Worm (Caenorhabditis elegans) whole organism, young adult: ENCODE data around the gene cwp-4.

Experiments
- B0035.1 ChIP-seq: sonication (generic microtip); optimal IDR thresholded peaks from 2 replicates; lab custom pipeline; 2016; ENCODE audit warnings: missing genetic modification characterization, mild to moderate bottlenecking, missing compliant biosample characterization, missing genotype, missing genetic modification reagents
- B0336.3 ChIP-seq: fragments of 200-800 bp; sonication (Bioruptor generic); IDR thresholded peaks from 2 replicates; pipeline ENCODE4 v1.3.6; 2022; ENCODE audit warnings: missing genetic modification characterization, missing compliant biosample characterization
- F22D6.2 ChIP-seq: sonication (generic microtip); optimal IDR thresholded peaks from 2 replicates; lab custom pipeline; 2016; ENCODE audit warnings: mild to moderate bottlenecking, missing genetic modification characterization, missing compliant biosample characterization
- F23B12.7 ChIP-seq: sonication (generic microtip); optimal IDR thresholded peaks from 2 replicates; lab custom pipeline; 2017; ENCODE audit warnings: missing genetic modification characterization, mild to moderate bottlenecking, missing compliant biosample characterization, antibody characterized with exemption, moderate library complexity; ENCODE audit not compliant: insufficient read depth
- F37B4.10 ChIP-seq: fragments of 200-800 bp; sonication (Bioruptor generic); IDR thresholded peaks from 2 replicates; pipeline ENCODE4 v1.3.6; 2022; ENCODE audit warnings: missing genetic modification characterization, missing compliant biosample characterization
- F52B5.7 ChIP-seq: sonication (generic microtip); optimal IDR thresholded peaks from 2 replicates; lab custom pipeline; 2016; ENCODE audit warnings: mild to moderate bottlenecking, missing genetic modification characterization, missing compliant biosample characterization
- K11D2.4 ChIP-seq: fragments of 200-800 bp; sonication (Bioruptor generic); IDR thresholded peaks from 2 replicates; pipeline ENCODE4 v1.3.6; 2022; ENCODE audit warnings: missing genetic modification reagents, missing genetic modification characterization, missing compliant biosample characterization
- T26A5.8 ChIP-seq: sonication (generic microtip); optimal IDR thresholded peaks from 2 replicates; lab custom pipeline; 2016; ENCODE audit warnings: missing genetic modification characterization, missing compliant biosample characterization
- Y53G8AR.9 ChIP-seq: fragments of 200-800 bp; sonication (Bioruptor generic); conservative IDR thresholded peaks from 2 replicates; pipeline ENCODE4 v1.3.6; 2022; ENCODE audit warnings: missing genetic modification reagents, missing genetic modification characterization, missing compliant biosample characterization
- Y67H2A.10 ChIP-seq: fragments of 200-800 bp; sonication (Bioruptor generic); conservative IDR thresholded peaks from 2 replicates; pipeline ENCODE4 v1.3.6; 2022; ENCODE audit warnings: missing genetic modification reagents, missing genetic modification characterization, missing compliant biosample characterization
- atf-7 ChIP-seq: sonication (generic microtip); optimal IDR thresholded peaks from 2 replicates; lab custom pipeline; 2017; ENCODE audit warnings: mild to moderate bottlenecking, missing genetic modification characterization, missing compliant biosample characterization
- athp-1 ChIP-seq: sonication (generic microtip); optimal IDR thresholded peaks from 2 replicates; lab custom pipeline; 2017; ENCODE audit warnings: mild to moderate bottlenecking, missing genetic modification characterization, missing compliant biosample characterization
- bed-2 ChIP-seq: fragments of 200-800 bp; sonication (Bioruptor generic); IDR thresholded peaks from 2 replicates; pipeline ENCODE4 v1.3.6; 2022; ENCODE audit warnings: missing genetic modification reagents, missing genetic modification characterization, missing compliant biosample characterization
- cebp-1 ChIP-seq, 2 experiments: fragments of 200-800 bp in 1 of 2; sonication (Bioruptor generic) in 1 of 2; sonication (generic microtip) in 1 of 2; IDR thresholded peaks in 1 of 2; optimal IDR thresholded peaks in 1 of 2; 2 replicates each; pipeline versions ENCODE4 v1.3.6 to Lab custom; 2017 to 2022; ENCODE audit warnings: missing compliant biosample characterization in 2 of 2, missing genetic modification characterization in 2 of 2, mild to moderate bottlenecking in 1 of 2, missing genetic modification reagents in 1 of 2, moderate library complexity in 1 of 2
- ceh-40 ChIP-seq: fragments of 200-800 bp; sonication (Bioruptor generic); IDR thresholded peaks from 2 replicates; pipeline ENCODE4 v1.3.6; 2022; ENCODE audit warnings: missing genetic modification characterization, missing compliant biosample characterization
- ceh-79 ChIP-seq: sonication (generic microtip); optimal IDR thresholded peaks from 2 replicates; lab custom pipeline; 2017; ENCODE audit warnings: mild to moderate bottlenecking, missing genetic modification characterization, missing compliant biosample characterization
- die-1 ChIP-seq: sonication (generic microtip); optimal IDR thresholded peaks from 2 replicates; lab custom pipeline; 2016; ENCODE audit warnings: missing genotype, mild to moderate bottlenecking, missing genetic modification characterization, missing compliant biosample characterization
- dpff-1 ChIP-seq: sonication (generic microtip); optimal IDR thresholded peaks from 2 replicates; lab custom pipeline; 2017; ENCODE audit warnings: mild to moderate bottlenecking, missing genetic modification characterization, missing compliant biosample characterization
- dpl-1 ChIP-seq: fragments of 150-350 bp; optimal IDR thresholded peaks from 2 replicates; lab custom pipeline; 2014; ENCODE audit warnings: missing biosample characterization, missing genetic modification reagents, missing genetic modification characterization
- egl-44 ChIP-seq: fragments of 200-800 bp; sonication (Bioruptor generic); IDR thresholded peaks from 2 replicates; pipeline ENCODE4 v1.3.6; 2022; ENCODE audit warnings: missing genetic modification reagents, missing genetic modification characterization, missing compliant biosample characterization
- egrh-3 ChIP-seq: fragments of 200-800 bp; sonication (Bioruptor generic); IDR thresholded peaks from 2 replicates; pipeline ENCODE4 v1.3.6; 2022; ENCODE audit warnings: missing genetic modification reagents, missing genetic modification characterization, missing compliant biosample characterization
- hmg-20 ChIP-seq: fragments of 200-800 bp; sonication (Bioruptor generic); IDR thresholded peaks from 2 replicates; pipeline ENCODE4 v1.3.6; 2022; ENCODE audit warnings: missing genetic modification reagents, missing genetic modification characterization, missing compliant biosample characterization
- hsf-1 ChIP-seq: fragments of 200-800 bp; sonication (Bioruptor generic); IDR thresholded peaks from 2 replicates; pipeline ENCODE4 v1.3.6; 2022; ENCODE audit warnings: missing genetic modification reagents, missing genetic modification characterization, missing compliant biosample characterization
- lin-54 ChIP-seq: fragments of 200-800 bp; sonication (Bioruptor generic); optimal IDR thresholded peaks from 2 replicates; lab custom pipeline; 2018; ENCODE audit warnings: mild to moderate bottlenecking, missing genetic modification characterization, missing compliant biosample characterization
- lsy-27 ChIP-seq: sonication (generic microtip); optimal IDR thresholded peaks from 2 replicates; lab custom pipeline; 2017; ENCODE audit warnings: missing genetic modification characterization, mild to moderate bottlenecking, missing compliant biosample characterization, antibody characterized with exemption, missing genotype, borderline replicate concordance; ENCODE audit not compliant: insufficient read depth
- madf-10 ChIP-seq: sonication (generic microtip); optimal IDR thresholded peaks from 2 replicates; lab custom pipeline; 2016; ENCODE audit warnings: mild to moderate bottlenecking, missing genetic modification characterization, missing compliant biosample characterization
- madf-6 ChIP-seq: fragments of 200-800 bp; sonication (Bioruptor generic); IDR thresholded peaks from 2 replicates; pipeline ENCODE4 v1.3.6; 2022; ENCODE audit warnings: missing genetic modification reagents, missing genetic modification characterization, missing compliant biosample characterization
- mcd-1 ChIP-seq: fragments of 200-800 bp; sonication (Bioruptor generic); IDR thresholded peaks from 2 replicates; pipeline ENCODE4 v1.3.6; 2022; ENCODE audit warnings: missing genetic modification reagents, missing genetic modification characterization, missing compliant biosample characterization
- mel-28 ChIP-seq: sonication (generic microtip); optimal IDR thresholded peaks from 2 replicates; lab custom pipeline; 2016; ENCODE audit warnings: borderline replicate concordance, mild to moderate bottlenecking, missing genetic modification characterization, missing compliant biosample characterization
- nhr-120 ChIP-seq: fragments of 200-800 bp; sonication (Bioruptor generic); IDR thresholded peaks from 2 replicates; pipeline ENCODE4 v1.3.6; 2022; ENCODE audit warnings: missing genetic modification characterization, missing compliant biosample characterization
- nhr-80 ChIP-seq: sonication (generic microtip); optimal IDR thresholded peaks from 2 replicates; lab custom pipeline; 2016; ENCODE audit warnings: missing genetic modification characterization, missing compliant biosample characterization
- pha-4 ChIP-seq: fragments of 150-350 bp; sonication (generic microtip); optimal IDR thresholded peaks from 2 replicates; lab custom pipeline; 2014; ENCODE audit warnings: missing biosample characterization, missing genetic modification reagents, missing genetic modification characterization
- rcor-1 ChIP-seq: fragments of 200-800 bp; sonication (Bioruptor generic); IDR thresholded peaks from 2 replicates; pipeline ENCODE4 v1.3.6; 2022; ENCODE audit warnings: missing genetic modification reagents, missing genetic modification characterization, missing compliant biosample characterization
- repo-1 ChIP-seq: sonication (generic microtip); optimal IDR thresholded peaks from 2 replicates; lab custom pipeline; 2017; ENCODE audit warnings: mild to moderate bottlenecking, missing genetic modification characterization, missing compliant biosample characterization
- sdz-38 ChIP-seq: sonication (generic microtip); optimal IDR thresholded peaks from 2 replicates; lab custom pipeline; 2016; ENCODE audit warnings: missing genotype, missing genetic modification characterization, missing compliant biosample characterization
- sea-2 ChIP-seq: fragments of 200-800 bp; sonication (Bioruptor generic); IDR thresholded peaks from 2 replicates; pipeline ENCODE4 v1.3.6; 2022; ENCODE audit warnings: missing genetic modification characterization, missing compliant biosample characterization
- snpc-1.3 ChIP-seq: sonication (generic microtip); optimal IDR thresholded peaks from 2 replicates; lab custom pipeline; 2017; ENCODE audit warnings: missing genetic modification characterization, mild to moderate bottlenecking, missing compliant biosample characterization, antibody characterized with exemption, moderate library complexity, missing genotype, missing genetic modification reagents; ENCODE audit not compliant: insufficient read depth
- tbp1 ChIP-seq: fragments of 200-800 bp; sonication (Bioruptor generic); optimal IDR thresholded peaks from 2 replicates; lab custom pipeline; 2018; ENCODE audit warnings: mild to moderate bottlenecking, missing genetic modification characterization, missing compliant biosample characterization
- tlf-1 ChIP-seq: fragments of 200-800 bp; sonication (Bioruptor generic); optimal IDR thresholded peaks from 2 replicates; lab custom pipeline; 2018; ENCODE audit warnings: mild to moderate bottlenecking, missing genetic modification characterization, missing compliant biosample characterization
- xnd-1 ChIP-seq: sonication (generic microtip); optimal IDR thresholded peaks from 2 replicates; lab custom pipeline; 2016; ENCODE audit warnings: missing genotype, missing genetic modification reagents, missing genetic modification characterization, missing compliant biosample characterization
- ztf-28 ChIP-seq: fragments of 200-800 bp; sonication (Bioruptor generic); IDR thresholded peaks from 2 replicates; pipeline ENCODE4 v1.3.6; 2022; ENCODE audit warnings: missing genetic modification reagents, missing genetic modification characterization, missing compliant biosample characterization
- ztf-3 ChIP-seq: fragments of 200-800 bp; sonication (Bioruptor generic); optimal IDR thresholded peaks from 2 replicates; lab custom pipeline; 2018; ENCODE audit warnings: mild to moderate bottlenecking, missing genetic modification characterization, missing compliant biosample characterization
- ztf-6 ChIP-seq: fragments of 200-800 bp; sonication (Bioruptor generic); IDR thresholded peaks from 2 replicates; pipeline ENCODE4 v1.3.6; 2022; ENCODE audit warnings: missing genetic modification reagents, missing genetic modification characterization, missing compliant biosample characterization

cwp-4 gene

DNA sequence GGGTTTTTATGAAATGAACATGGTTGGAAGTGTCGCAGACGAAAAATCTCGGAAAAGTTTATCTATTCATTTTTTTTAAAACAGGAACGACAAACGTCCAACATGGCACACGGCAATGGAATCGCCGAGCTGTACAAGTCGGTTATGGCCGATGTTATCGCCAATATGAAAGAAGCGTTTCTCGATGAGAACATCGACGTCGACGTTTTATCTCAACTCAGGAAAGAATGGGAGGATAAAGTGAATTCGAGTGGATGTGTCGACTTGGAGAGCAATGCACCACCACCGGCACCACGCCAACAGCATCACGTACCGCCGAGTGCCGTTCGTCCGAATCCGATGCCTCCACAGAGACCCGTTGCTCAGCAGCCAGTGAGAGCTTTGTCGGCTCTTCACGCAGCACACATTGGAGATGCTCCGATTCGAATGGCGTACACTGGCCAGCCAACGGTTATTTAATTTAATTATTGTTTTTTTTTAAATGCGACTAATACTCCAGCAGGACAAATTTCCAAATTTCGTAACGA is 3.3 kb upstream of the cwp-4 start (continued):
- no peak for TF ChIP-seq hsf-1 (GFP tag; lab: Robert Waterston, UW)
- no peak for TF ChIP-seq lsy-27 (tag; lab: Kevin White, UChicago)
- no peak for TF ChIP-seq dpff-1 (tag; lab: Kevin White, UChicago)
- TF ChIP-seq Y67H2A.10 (GFP tag; lab: Robert Waterston, UW), result no peak
- no peak for TF ChIP-seq ztf-28 (GFP tag; lab: Robert Waterston, UW)
- peak; percentile 33; the same call in 1 of the 2 replicates for TF ChIP-seq egl-44 (GFP tag; lab: Robert Waterston, UW)
- TF ChIP-seq B0035.1 (tag; lab: Kevin White, UChicago), result no peak
- no peak for TF ChIP-seq sea-2 (GFP tag; lab: Robert Waterston, UW)
- no peak for TF ChIP-seq F52B5.7 (tag; lab: Kevin White, UChicago)
- no peak for TF ChIP-seq tbp1 (GFP tag; lab: Kevin White, UChicago)
- no peak for TF ChIP-seq rcor-1 (GFP tag; lab: Robert Waterston, UW)
- no peak for TF ChIP-seq dpl-1 (GFP tag; lab: Kevin White, UChicago)
- TF ChIP-seq snpc-1.3 (tag; lab: Kevin White, UChicago), result no peak
- TF ChIP-seq K11D2.4 (GFP tag; lab: Robert Waterston, UW), result 0 out of 2 replicates have a peak, but pooled peaks have one; percentile 16
- no peak for TF ChIP-seq athp-1
- no peak for TF ChIP-seq tlf-1 (GFP tag; lab: Kevin White, UChicago)
- TF ChIP-seq T26A5.8 (tag; lab: Kevin White, UChicago), result no peak
- TF ChIP-seq madf-6, result no peak
- TF ChIP-seq nhr-120 (GFP tag; lab: Robert Waterston, UW), result no peak
- TF ChIP-seq pha-4 (tag; lab: Kevin White, UChicago), result no peak
- no peak for TF ChIP-seq lin-54
- TF ChIP-seq F37B4.10 (GFP tag; lab: Robert Waterston, UW), result no peak
- TF ChIP-seq mcd-1 (GFP tag; lab: Robert Waterston, UW), result 0 out of 2 replicates have a peak, but pooled peaks have one; percentile 21
- TF ChIP-seq ztf-6 (GFP tag; lab: Robert Waterston, UW), result no peak
- no peak for TF ChIP-seq ceh-40 (GFP tag; lab: Robert Waterston, UW)
- TF ChIP-seq F22D6.2 (tag; lab: Kevin White, UChicago), result no peak
- no peak for TF ChIP-seq F23B12.7 (tag; lab: Kevin White, UChicago)
- TF ChIP-seq ztf-3 (GFP tag; lab: Kevin White, UChicago), result no peak
- TF ChIP-seq bed-2 (GFP tag; lab: Robert Waterston, UW), result no peak
- no peak for TF ChIP-seq mel-28 (tag; lab: Kevin White, UChicago)
- TF ChIP-seq B0336.3 (GFP tag; lab: Robert Waterston, UW), result no peak
- TF ChIP-seq egrh-3 (GFP tag; lab: Robert Waterston, UW), result no peak; the same call in 1 of the 2 replicates
- TF ChIP-seq sdz-38 (tag; lab: Kevin White, UChicago), result no peak
- TF ChIP-seq xnd-1, result no peak
- TF ChIP-seq repo-1 (tag; lab: Kevin White, UChicago), result no peak
- no peak for TF ChIP-seq cebp-1 (GFP tag; IDR thresholded peaks at IDR 0.05; lab: Robert Waterston, UW)
- TF ChIP-seq cebp-1 (tag; optimal IDR thresholded peaks at IDR 0.05; lab: Kevin White, UChicago), result no peak
- no peak for TF ChIP-seq hmg-20 (GFP tag; lab: Robert Waterston, UW)

DNA sequence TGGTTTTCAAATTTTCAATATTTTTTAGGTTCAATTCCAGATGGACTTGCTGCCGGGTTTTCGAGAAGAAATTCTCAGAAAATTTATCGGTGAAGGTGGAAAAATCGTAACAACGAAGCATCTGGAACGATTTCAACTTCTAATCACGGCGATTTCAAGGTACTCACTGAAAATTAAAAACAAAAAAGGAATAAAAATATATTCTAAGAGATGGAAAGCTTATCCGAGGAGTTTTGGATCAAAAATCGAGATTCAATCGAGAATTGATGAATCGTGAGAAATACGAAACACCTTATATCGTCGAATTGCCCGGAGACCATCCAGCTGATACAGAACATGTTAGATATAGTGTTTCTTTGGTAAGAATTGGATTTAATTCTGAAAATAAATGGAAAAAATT is 1.2 kb upstream of the cwp-4 start, which contains the start of gene K11D12.12:
Gene K11D12.12, plus strand, starts transcription at position 29 of the 400 bp plus-strand sequence.
- TF ChIP-seq tbp1 (GFP tag; lab: Kevin White, UChicago), result no peak
- no peak for TF ChIP-seq madf-10 (tag; lab: Kevin White, UChicago)
- no peak for TF ChIP-seq ceh-79 (tag; lab: Kevin White, UChicago)
- TF ChIP-seq Y53G8AR.9 (GFP tag; lab: Robert Waterston, UW), result 0 out of 2 replicates have a peak, but pooled peaks have one; percentile 34
- TF ChIP-seq dpl-1 (GFP tag; lab: Kevin White, UChicago), result no peak
- no peak for TF ChIP-seq nhr-80 (tag; lab: Kevin White, UChicago)
- peak; percentile 4 for TF ChIP-seq xnd-1
- TF ChIP-seq die-1 (tag; lab: Kevin White, UChicago), result no peak
- 0 out of 2 replicates have a peak, but pooled peaks have one; percentile 23 for TF ChIP-seq madf-6
- TF ChIP-seq atf-7, result no peak
